Worm (Caenorhabditis elegans): ENCODE measurements around the gene C29F9.6.
A peak's percentile ranks its signal among the peaks of the same experiment; 100 is the strongest.

- TF ChIP-seq mep-1 (tag; optimal IDR thresholded peaks at IDR 0.05) (no peak), nhr-28 (tag; optimal IDR thresholded peaks at IDR 0.05) (no peak), dpl-1 (GFP tag; optimal IDR thresholded peaks at IDR 0.05) (peak in 1 of 3 experiments; percentile 9), elt-2 (tag; optimal IDR thresholded peaks at IDR 0.05) (no peak)
Observed at ce11 chrIII:94759-95330, 19.9 kb upstream of the C29F9.6 start, which contains the start of gene pat-4.
